Worm (Caenorhabditis elegans): ENCODE results near the gene F13A7.12.

The F13A7.12 gene

ce11 chrV:16350775-16351378, 45.0 kb upstream of the F13A7.12 start (continued):
- TF ChIP-seq ceh-100 (GFP tag; IDR thresholded peaks at IDR 0.05) (no peak), cebp-2 (GFP tag; IDR thresholded peaks at IDR 0.05) (no peak), ztf-3 (GFP tag; optimal IDR thresholded peaks at IDR 0.05) (no peak), ceh-40 (GFP tag; IDR thresholded peaks at IDR 0.05) (no peak), egl-18 (GFP tag; IDR thresholded peaks at IDR 0.05) (no peak), K11D2.4 (GFP tag; IDR thresholded peaks at IDR 0.05) (no peak), snpc-1.3 (tag; optimal IDR thresholded peaks at IDR 0.05; ENCODE audit: insufficient read depth) (no peak), C06A6.2 (GFP tag; conservative IDR thresholded peaks at IDR 0.05) (no peak), madf-6 (GFP tag; IDR thresholded peaks at IDR 0.05) (no peak), B0261.1 (tag; optimal IDR thresholded peaks at IDR 0.05) (no peak), unc-130 (GFP tag; optimal IDR thresholded peaks at IDR 0.05) (no peak), B0336.3 (GFP tag; IDR thresholded peaks at IDR 0.05) (peak; percentile 47; the same call in 1 of the 2 replicates), mcd-1 (GFP tag; IDR thresholded peaks at IDR 0.05) (peak; percentile 48), mel-28 (tag; optimal IDR thresholded peaks at IDR 0.05; ENCODE audit: borderline replicate concordance) (no peak), pha-4 (tag; optimal IDR thresholded peaks at IDR 0.05) (no peak)

DNA sequence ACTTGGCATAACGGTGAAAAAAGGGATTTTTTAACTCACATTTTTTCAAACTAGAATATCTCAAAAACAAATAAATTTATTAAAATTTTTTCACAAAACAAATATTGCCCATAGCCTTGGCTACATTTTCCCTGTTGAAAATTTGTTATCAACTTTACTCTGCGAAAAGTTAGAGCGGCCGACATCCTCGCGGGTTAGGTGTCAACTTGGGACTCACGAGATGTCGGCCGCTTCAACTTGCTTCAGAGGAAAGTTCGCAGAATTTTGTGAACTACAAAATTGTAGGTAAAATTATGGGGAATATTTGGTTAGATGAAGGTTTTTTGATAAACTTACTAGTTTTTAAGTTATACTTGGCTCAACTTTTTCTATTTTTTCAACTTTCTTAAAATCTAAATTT, 44.1 kb upstream of the F13A7.12 start:
- no peak for TF ChIP-seq dox-1 (GFP tag; IDR thresholded peaks at IDR 0.05)
- TF ChIP-seq snpc-1.1 (tag; optimal IDR thresholded peaks at IDR 0.05; ENCODE audit: insufficient read depth), result peak; percentile 20
- TF ChIP-seq snpc-4 (GFP tag; optimal IDR thresholded peaks at IDR 0.05), result no peak
- peak in 3 of 4 experiments; percentile 65 to 83 (median 82) for TF ChIP-seq snpc-4 (tag; optimal IDR thresholded peaks at IDR 0.05)
- TF ChIP-seq nhr-90 (tag; optimal IDR thresholded peaks at IDR 0.05), result no peak
- no peak for TF ChIP-seq dpff-1 (tag; optimal IDR thresholded peaks at IDR 0.05)

DNA sequence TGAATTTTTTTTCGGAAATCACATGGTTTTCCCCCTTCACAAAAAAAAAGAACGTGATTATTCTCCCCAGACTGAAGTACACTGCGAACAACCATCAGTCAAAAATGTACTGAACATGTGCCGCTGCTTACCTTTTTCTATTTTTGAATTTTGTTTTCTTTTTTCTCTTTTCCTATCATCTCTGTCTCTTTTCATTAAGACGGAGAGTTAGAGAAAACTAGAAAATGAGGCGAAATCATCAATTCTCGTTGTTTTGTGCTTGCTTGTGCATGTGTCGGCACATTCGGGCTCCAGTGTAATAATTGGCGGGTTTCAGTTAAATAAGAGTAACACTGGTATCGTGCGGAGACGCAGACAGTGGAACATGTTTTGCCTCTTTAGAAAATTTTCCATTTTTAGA, 43.6 kb upstream of the F13A7.12 start:
- TF ChIP-seq atf-7 (tag; optimal IDR thresholded peaks at IDR 0.05), result peak; percentile 1
- TF ChIP-seq cebp-2 (GFP tag; IDR thresholded peaks at IDR 0.05), result no peak
- TF ChIP-seq nhr-179 (tag; optimal IDR thresholded peaks at IDR 0.05), result no peak
- TF ChIP-seq lin-26 (GFP tag; IDR thresholded peaks at IDR 0.05), result 0 out of 2 replicates have a peak, but pooled peaks have one; percentile 31
- 0 out of 2 replicates have a peak, but pooled peaks have one; percentile 32 for TF ChIP-seq pbrm-1 (GFP tag; IDR thresholded peaks at IDR 0.05)
- no peak for TF ChIP-seq F23B12.7 (tag; optimal IDR thresholded peaks at IDR 0.05; ENCODE audit: insufficient read depth)
- TF ChIP-seq bed-2 (GFP tag; IDR thresholded peaks at IDR 0.05), result no peak
- TF ChIP-seq tlf-1 (GFP tag; optimal IDR thresholded peaks at IDR 0.05), result peak; percentile 20
- TF ChIP-seq F52B5.7 (tag; optimal IDR thresholded peaks at IDR 0.05), result no peak
- no peak for TF ChIP-seq him-1 (tag; optimal IDR thresholded peaks at IDR 0.05)
- TF ChIP-seq lin-54 (GFP tag; optimal IDR thresholded peaks at IDR 0.05), result peak; percentile 30
- peak; percentile 73 for TF ChIP-seq attf-5 (GFP tag; optimal IDR thresholded peaks at IDR 0.05)
- TF ChIP-seq snpc-4 (GFP tag; optimal IDR thresholded peaks at IDR 0.05), result no peak
- TF ChIP-seq snpc-4 (tag; optimal IDR thresholded peaks at IDR 0.05), result no peak
- no peak for TF ChIP-seq ztf-25 (GFP tag; IDR thresholded peaks at IDR 0.05)
- no peak for TF ChIP-seq gei-17 (GFP tag; optimal IDR thresholded peaks at IDR 0.05)
- no peak for TF ChIP-seq unc-62 (GFP tag; optimal IDR thresholded peaks at IDR 0.05)
- TF ChIP-seq F37B4.10 (GFP tag; IDR thresholded peaks at IDR 0.05), result no peak
- TF ChIP-seq lsl-1 (GFP tag; optimal IDR thresholded peaks at IDR 0.05), result no peak
- TF ChIP-seq ZK185.1 (tag; optimal IDR thresholded peaks at IDR 0.05; ENCODE audit: poor library complexity, severe bottlenecking), result no peak
- TF ChIP-seq T07F8.4 (tag; optimal IDR thresholded peaks at IDR 0.05), result no peak
- TF ChIP-seq hmg-1.2 (GFP tag; IDR thresholded peaks at IDR 0.05), result peak; percentile 41; the same call in 1 of the 2 replicates
- no peak for TF ChIP-seq tbx-9 (tag; optimal IDR thresholded peaks at IDR 0.05; ENCODE audit: borderline replicate concordance)
- no peak for TF ChIP-seq C17E4.6 (GFP tag; IDR thresholded peaks at IDR 0.05)
- TF ChIP-seq madf-3 (GFP tag; IDR thresholded peaks at IDR 0.05), result no peak
- peak; percentile 67 for TF ChIP-seq somi-1 (GFP tag; optimal IDR thresholded peaks at IDR 0.05)
- TF ChIP-seq D2030.7 (GFP tag; IDR thresholded peaks at IDR 0.05), result no peak
- no peak for TF ChIP-seq egl-44 (GFP tag; IDR thresholded peaks at IDR 0.05)

All from whole organism, young adult.